Worm (Caenorhabditis elegans): ENCODE results near the gene C17C3.1.

- no peak for TF ChIP-seq elt-3 (tag; optimal IDR thresholded peaks at IDR 0.05)
- no peak for TF ChIP-seq unc-62 (GFP tag; optimal IDR thresholded peaks at IDR 0.05)
- TF ChIP-seq elt-1 (tag; optimal IDR thresholded peaks at IDR 0.05; ENCODE audit: borderline replicate concordance, insufficient read depth), result no peak
- TF ChIP-seq lin-13 (tag; optimal IDR thresholded peaks at IDR 0.05), result no peak
- no peak for TF ChIP-seq ces-1 (GFP tag; optimal IDR thresholded peaks at IDR 0.05)
- no peak for TF ChIP-seq nhr-28 (tag; optimal IDR thresholded peaks at IDR 0.05)
- TF ChIP-seq nhr-237 (tag; optimal IDR thresholded peaks at IDR 0.05), result no peak
- TF ChIP-seq pha-4 (tag; optimal IDR thresholded peaks at IDR 0.05), result no peak
- TF ChIP-seq mls-2 (tag; optimal IDR thresholded peaks at IDR 0.05), result no peak
- TF ChIP-seq sptf-1 (tag; optimal IDR thresholded peaks at IDR 0.05), result no peak
- TF ChIP-seq ztf-11 (tag; optimal IDR thresholded peaks at IDR 0.05), result no peak
Observed at ce11 chrII:5591558-5591957, 21.2 kb downstream of the C17C3.1 start.

Measured in whole organism, mixed stage, embryonic.